Fruit fly (Drosophila melanogaster): ENCODE results near the gene Flacc.
A peak's percentile ranks its signal among the peaks of the same experiment; 100 is the strongest.

Gene Flacc

DNA sequence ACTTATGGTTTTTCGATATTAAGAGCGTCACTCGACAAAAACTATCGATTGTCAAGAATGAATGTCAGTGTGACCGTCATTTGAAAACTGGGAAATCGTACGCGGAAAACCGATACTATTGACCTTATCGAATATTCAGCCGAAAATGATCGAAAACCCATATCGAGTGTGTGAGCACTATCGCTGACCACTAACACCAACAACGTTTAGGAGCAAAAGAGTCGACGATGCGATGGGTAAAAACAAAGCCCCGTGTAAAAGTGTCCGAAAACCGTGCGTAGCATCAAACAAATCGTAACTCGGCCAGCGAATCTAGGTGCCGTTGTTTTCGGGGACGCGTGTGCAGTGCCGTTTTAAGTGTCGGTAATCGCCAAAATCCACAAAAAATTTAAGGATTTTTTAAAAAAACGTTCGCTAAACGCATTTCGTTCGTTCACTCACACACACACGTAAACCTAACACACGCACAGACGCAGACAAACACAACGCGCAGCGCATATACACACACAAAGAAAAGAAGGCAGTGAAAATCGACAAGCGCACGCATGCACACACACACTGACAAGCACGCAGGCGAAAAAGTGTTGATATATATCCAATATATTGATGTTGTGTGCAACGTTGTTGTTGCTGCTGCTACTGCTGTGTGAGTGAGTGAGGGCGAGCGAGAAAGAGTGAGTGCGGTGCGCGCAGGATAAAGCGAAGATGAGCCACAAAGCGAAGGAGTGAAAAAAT is 29.5 kb downstream of the Flacc start, which contains the start of the genes CG7326 and Dora:
Gene CG7326, minus strand, starts transcription at position 29 of the 735 bp plus-strand sequence.
Gene Dora, plus strand, starts transcription at position 203 of the 735 bp plus-strand sequence.
- TF ChIP-seq pan (optimal IDR thresholded peaks at IDR 0.05): no peak
- no peak for TF ChIP-seq Dll (optimal IDR thresholded peaks at IDR 0.05)
- TF ChIP-seq CG8478 (optimal IDR thresholded peaks at IDR 0.05): peak; percentile 82
- TF ChIP-seq EcR (GFP tag; optimal IDR thresholded peaks at IDR 0.05): no peak
- no peak for TF ChIP-seq usp (GFP tag; optimal IDR thresholded peaks at IDR 0.05)

DNA sequence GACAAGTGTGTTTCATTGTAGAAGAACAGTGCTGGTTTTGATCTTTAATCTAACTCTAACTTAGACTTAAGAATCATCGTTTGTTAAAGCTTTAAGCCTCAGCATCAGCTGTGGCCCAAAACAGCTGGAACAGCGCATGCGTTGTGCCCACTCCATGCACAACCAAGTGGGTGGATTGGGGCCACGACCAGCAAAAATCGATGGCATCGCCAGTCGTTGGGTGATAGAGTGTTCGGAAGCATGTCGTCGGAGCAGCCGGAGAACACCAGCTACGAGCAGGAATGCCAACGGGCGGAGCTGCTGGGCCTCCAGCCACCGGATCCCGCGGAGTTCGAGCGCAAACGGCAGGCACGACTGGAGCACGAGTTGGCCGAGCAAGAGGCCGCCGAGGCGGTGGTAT is 33.4 kb downstream of the Flacc start, which contains the start of gene CG32544:
Gene CG32544, plus strand, starts transcription at position 211 of the 400 bp plus-strand sequence.
- TF ChIP-seq pan (optimal IDR thresholded peaks at IDR 0.05) (no peak), usp (GFP tag; optimal IDR thresholded peaks at IDR 0.05) (no peak), psq (optimal IDR thresholded peaks at IDR 0.05) (no peak), Dll (optimal IDR thresholded peaks at IDR 0.05) (no peak), CG8478 (optimal IDR thresholded peaks at IDR 0.05) (no peak), EcR (GFP tag; optimal IDR thresholded peaks at IDR 0.05) (no peak)

DNA sequence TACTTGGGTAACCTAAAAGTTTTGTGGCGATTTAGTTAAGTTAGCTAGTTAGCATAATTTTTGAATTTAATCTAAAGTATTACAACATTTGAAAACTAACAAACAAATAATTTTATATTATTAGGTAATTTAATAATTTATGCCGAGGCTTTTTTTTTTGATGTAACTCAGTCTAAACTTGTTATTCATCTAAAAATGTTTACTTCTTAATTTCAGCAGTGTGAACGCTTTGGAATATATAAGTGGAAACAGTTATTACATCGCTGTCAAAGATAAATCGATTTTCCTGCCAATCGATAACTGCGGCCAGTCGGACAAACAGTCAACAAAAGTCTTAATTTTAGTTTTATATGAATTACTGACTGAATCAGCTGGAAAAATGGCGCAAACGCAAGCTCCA is 35.5 kb downstream of the Flacc start, which contains the start of gene Usp39:
Gene Usp39, plus strand, starts transcription at position 288 of the 400 bp plus-strand sequence.
- TF ChIP-seq EcR (GFP tag; optimal IDR thresholded peaks at IDR 0.05) (no peak), psq (optimal IDR thresholded peaks at IDR 0.05) (no peak), pan (optimal IDR thresholded peaks at IDR 0.05) (no peak), CG8478 (optimal IDR thresholded peaks at IDR 0.05) (no peak), Dll (optimal IDR thresholded peaks at IDR 0.05) (no peak), usp (GFP tag; optimal IDR thresholded peaks at IDR 0.05) (no peak)

DNA sequence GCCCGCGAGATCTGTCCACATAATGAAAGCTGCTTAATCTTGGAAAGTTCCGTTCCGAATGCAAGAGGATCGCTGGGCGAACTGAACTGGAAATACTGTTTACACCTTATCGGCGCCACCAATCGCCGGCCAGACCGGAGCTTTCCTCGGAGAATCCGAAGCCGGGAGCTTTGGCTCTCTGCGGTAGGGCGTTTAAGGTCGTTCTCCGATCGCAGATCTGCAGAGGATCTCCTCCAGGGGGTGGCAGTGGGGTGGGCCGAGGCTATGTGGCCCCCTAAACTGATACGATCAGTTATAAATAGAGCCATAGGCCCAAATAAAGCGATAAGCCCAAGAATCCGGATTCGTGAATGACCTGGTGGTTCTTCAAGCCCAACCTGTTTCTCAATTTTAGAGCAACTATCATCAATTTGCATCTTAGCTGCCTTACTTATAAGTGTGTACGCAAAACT is 36.1 kb downstream of the Flacc start, which contains the start of gene CG7322:
Gene CG7322, minus strand, starts transcription at position 402 of the 452 bp plus-strand sequence.
- TF ChIP-seq Dll (optimal IDR thresholded peaks at IDR 0.05): no peak
- no peak for TF ChIP-seq psq (optimal IDR thresholded peaks at IDR 0.05)
- no peak for TF ChIP-seq pan (optimal IDR thresholded peaks at IDR 0.05)
- no peak for TF ChIP-seq CG8478 (optimal IDR thresholded peaks at IDR 0.05)
- no peak for TF ChIP-seq EcR (GFP tag; optimal IDR thresholded peaks at IDR 0.05)
- TF ChIP-seq usp (GFP tag; optimal IDR thresholded peaks at IDR 0.05): no peak

DNA sequence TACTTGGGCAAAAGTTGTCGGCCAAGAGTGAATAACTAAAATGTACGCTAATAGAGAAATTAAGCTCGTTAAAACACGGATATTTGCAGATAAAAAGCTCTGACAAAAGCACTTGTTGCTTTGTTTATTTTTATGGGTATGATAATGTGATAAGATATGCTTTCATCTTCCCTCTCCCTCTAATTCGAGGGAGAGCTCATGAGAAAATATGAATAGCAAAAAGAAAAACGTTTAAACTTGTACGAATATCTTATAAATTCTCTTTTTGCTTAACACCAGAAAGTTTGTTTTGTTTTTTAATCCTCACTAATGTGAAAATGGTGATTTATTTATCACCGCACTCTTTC is 44.4 kb downstream of the Flacc start:
- TF ChIP-seq usp (GFP tag; optimal IDR thresholded peaks at IDR 0.05) (no peak), EcR (GFP tag; optimal IDR thresholded peaks at IDR 0.05) (no peak), Dll (optimal IDR thresholded peaks at IDR 0.05) (no peak), psq (optimal IDR thresholded peaks at IDR 0.05) (no peak), pan (optimal IDR thresholded peaks at IDR 0.05) (no peak), CG8478 (optimal IDR thresholded peaks at IDR 0.05) (no peak)

DNA sequence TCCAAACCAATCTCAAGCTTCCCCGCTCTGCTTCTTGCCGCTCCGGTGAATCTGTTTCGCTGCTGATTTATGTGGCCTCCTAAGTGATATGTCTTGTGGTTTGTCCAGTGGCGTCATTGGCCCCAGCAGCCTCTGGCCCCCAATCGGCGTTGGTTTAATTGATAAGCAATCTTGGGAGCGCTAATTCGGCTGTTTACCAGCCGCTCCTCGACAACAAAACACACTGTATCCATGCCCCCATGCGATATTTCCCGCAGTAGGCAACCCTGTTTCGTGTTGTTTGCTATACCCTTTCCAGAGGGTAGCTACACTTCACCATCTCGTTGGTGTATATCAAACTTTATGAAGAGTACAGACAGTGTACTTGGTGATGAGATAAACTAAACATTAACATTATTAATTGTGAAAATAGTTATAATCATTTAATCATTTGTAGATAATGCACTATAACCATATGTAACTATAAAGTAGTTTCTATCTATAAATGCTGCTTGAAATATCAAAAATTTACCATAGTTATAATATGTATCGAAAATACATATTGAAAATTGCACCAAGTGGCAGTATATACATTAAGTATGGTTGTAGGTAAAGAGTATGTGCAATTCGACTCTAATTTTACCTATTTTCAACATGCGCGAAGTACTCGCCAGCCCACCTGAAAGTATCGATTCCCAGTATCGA is 45.0 kb downstream of the Flacc start, which contains the start of gene shop:
Gene shop, minus strand, starts transcription at position 229 of the 684 bp plus-strand sequence.
- no peak for TF ChIP-seq usp (GFP tag; optimal IDR thresholded peaks at IDR 0.05)
- no peak for TF ChIP-seq pan (optimal IDR thresholded peaks at IDR 0.05)
- TF ChIP-seq Dll (optimal IDR thresholded peaks at IDR 0.05): no peak
- TF ChIP-seq psq (optimal IDR thresholded peaks at IDR 0.05): no peak
- no peak for TF ChIP-seq EcR (GFP tag; optimal IDR thresholded peaks at IDR 0.05)
- TF ChIP-seq CG8478 (optimal IDR thresholded peaks at IDR 0.05): no peak

DNA sequence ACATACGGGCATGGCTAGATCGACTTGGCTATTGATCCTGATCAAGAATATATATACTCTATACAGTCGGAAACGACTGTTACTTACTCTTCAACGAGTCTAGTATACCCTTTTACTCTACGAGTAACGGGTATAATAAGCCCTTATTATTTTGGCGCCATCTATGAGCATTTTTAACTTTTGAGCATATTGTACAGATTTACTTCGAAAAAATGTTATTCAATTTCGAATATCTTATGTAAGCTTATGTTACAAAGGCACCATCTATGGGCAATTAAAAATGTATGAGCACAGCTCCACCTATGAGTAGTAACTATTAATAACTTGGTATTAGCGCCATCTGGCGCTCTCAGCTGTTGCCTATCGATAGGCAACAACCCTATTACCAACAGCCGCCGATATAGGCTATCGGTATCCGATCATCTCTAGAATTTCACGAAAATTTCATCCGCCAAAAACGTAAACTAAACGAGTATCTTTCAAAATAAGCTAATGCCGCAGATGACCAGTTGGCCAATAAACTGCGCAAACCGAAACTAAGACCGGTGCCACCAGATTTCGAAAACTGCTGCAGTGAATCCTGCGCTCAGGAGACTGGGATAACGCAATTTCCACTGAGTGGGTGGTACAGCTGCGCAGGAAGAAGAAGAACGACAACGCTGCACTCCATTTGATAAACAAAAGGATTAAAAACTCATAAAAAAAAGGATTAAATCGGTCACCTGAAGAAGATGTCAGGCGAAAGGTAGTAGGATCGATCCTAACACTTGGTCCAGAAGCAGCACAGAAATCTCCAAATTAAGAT is 50.0 kb downstream of the Flacc start, which contains the start of gene htk:
Gene htk, plus strand, starts transcription at position 435 of the 805 bp plus-strand sequence.
- no peak for TF ChIP-seq usp (GFP tag; optimal IDR thresholded peaks at IDR 0.05)
- TF ChIP-seq Dll (optimal IDR thresholded peaks at IDR 0.05): no peak
- TF ChIP-seq pan (optimal IDR thresholded peaks at IDR 0.05): no peak
- no peak for TF ChIP-seq psq (optimal IDR thresholded peaks at IDR 0.05)
- TF ChIP-seq CG8478 (optimal IDR thresholded peaks at IDR 0.05): no peak
- no peak for TF ChIP-seq EcR (GFP tag; optimal IDR thresholded peaks at IDR 0.05)

Measured in whole organism.